Worm (Caenorhabditis elegans): ENCODE results near the gene F10D2.8.

ce11 chrV:7196037-7196436 is 45.5 kb upstream of the F10D2.8 start, which contains the start of gene attf-2:
- TF ChIP-seq F10E7.11 (tag; optimal IDR thresholded peaks at IDR 0.05) (no peak), attf-6 (GFP tag; IDR thresholded peaks at IDR 0.05) (no peak), hsf-1 (GFP tag; IDR thresholded peaks at IDR 0.05) (no peak), ztf-28 (GFP tag; IDR thresholded peaks at IDR 0.05) (no peak), akir-1 (GFP tag; optimal IDR thresholded peaks at IDR 0.05) (no peak), efl-1 (GFP tag; optimal IDR thresholded peaks at IDR 0.05) (no peak)

All from whole organism, young adult.